Fruit fly (Drosophila melanogaster): ENCODE results near the gene dnt.
A peak's percentile ranks its signal among the peaks of the same experiment; 100 is the strongest.

dnt gene

DNA sequence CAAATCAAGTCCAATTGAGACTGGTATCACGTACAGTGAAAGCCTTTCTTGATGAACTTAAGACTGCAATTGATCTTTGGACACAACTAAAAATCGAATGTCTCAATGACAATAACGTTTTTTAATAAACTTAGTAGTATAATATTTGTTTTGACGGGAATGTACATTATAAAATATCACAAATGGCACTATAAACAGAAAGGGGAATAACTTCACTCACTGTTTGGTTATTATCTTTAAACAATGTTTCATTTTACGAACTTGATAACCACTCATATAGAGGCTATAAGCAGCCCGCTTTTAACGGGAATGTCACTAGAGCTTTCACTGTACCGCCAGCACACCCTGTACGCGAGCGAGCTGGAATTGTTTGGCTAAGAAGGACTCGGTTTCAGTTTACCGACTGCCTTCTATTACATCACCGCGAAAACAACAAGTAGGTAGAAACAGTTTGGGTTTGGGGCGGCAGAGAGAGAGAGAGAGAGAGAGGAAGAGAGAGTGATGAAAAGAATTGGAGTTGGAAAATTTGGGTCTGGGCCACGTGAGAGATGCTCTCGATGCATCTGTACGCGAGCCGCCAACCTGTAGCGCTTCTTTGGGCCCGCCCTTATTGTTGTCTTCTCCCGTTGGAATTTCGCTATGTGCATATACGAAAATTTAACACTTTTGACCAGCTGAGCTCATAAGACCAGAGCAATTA, 34.7 kb upstream of the dnt start (continued):
- TF ChIP-seq Drgx (GFP tag; IDR thresholded peaks at IDR 0.05) (0 out of 2 replicates have a peak, but pooled peaks have one; percentile 13), Atf-2 (GFP tag; optimal IDR thresholded peaks at IDR 0.05) (no peak), Elba2 (GFP tag; optimal IDR thresholded peaks at IDR 0.05) (no peak), CG3838 (GFP tag; optimal IDR thresholded peaks at IDR 0.05) (no peak), CG2712 (tag; optimal IDR thresholded peaks at IDR 0.05) (no peak), CG3847 (GFP tag; IDR thresholded peaks at IDR 0.05) (no peak), tgo (GFP tag; IDR thresholded peaks at IDR 0.05) (no peak), tup (GFP tag; optimal IDR thresholded peaks at IDR 0.05) (no peak), H2.0 (GFP tag; IDR thresholded peaks at IDR 0.05) (no peak), ro (GFP tag; IDR thresholded peaks at IDR 0.05) (no peak), gfzf (GFP tag; optimal IDR thresholded peaks at IDR 0.05) (no peak), Dll (GFP tag; IDR thresholded peaks at IDR 0.05; ENCODE audit: partially characterized antibody) (no peak), CG12299 (tag; optimal IDR thresholded peaks at IDR 0.05) (no peak), shn (GFP tag; optimal IDR thresholded peaks at IDR 0.05) (peak; percentile 16), Hmr (GFP tag; optimal IDR thresholded peaks at IDR 0.05) (peak; percentile 49), CG3726 (GFP tag; IDR thresholded peaks at IDR 0.05) (no peak), ewg (GFP tag; optimal IDR thresholded peaks at IDR 0.05) (no peak), hkb (optimal IDR thresholded peaks at IDR 0.05) (no peak), hkb (GFP tag; IDR thresholded peaks at IDR 0.05) (no peak), Scr (GFP tag; IDR thresholded peaks at IDR 0.05; ENCODE audit: partially characterized antibody) (no peak), slp2 (GFP tag; optimal IDR thresholded peaks at IDR 0.05) (no peak), emc (GFP tag; optimal IDR thresholded peaks at IDR 0.05) (no peak), CG6683 (GFP tag; optimal IDR thresholded peaks at IDR 0.05) (no peak), zfh1 (GFP tag; IDR thresholded peaks at IDR 0.05) (no peak), Adf1 (GFP tag; IDR thresholded peaks at IDR 0.05) (no peak), stc (GFP tag; IDR thresholded peaks at IDR 0.05) (no peak), CG17186 (GFP tag; optimal IDR thresholded peaks at IDR 0.05) (no peak), CG34422 (GFP tag; IDR thresholded peaks at IDR 0.05) (no peak), fd64A (GFP tag; optimal IDR thresholded peaks at IDR 0.05) (no peak), en (GFP tag; optimal IDR thresholded peaks at IDR 0.05) (no peak), CG6689 (GFP tag; IDR thresholded peaks at IDR 0.05) (no peak), CG31441 (GFP tag; IDR thresholded peaks at IDR 0.05) (no peak), HLHmδ (GFP tag; optimal IDR thresholded peaks at IDR 0.05) (no peak), kay (GFP tag; optimal IDR thresholded peaks at IDR 0.05) (no peak), da (GFP tag; optimal IDR thresholded peaks at IDR 0.05) (no peak), scrt (GFP tag; optimal IDR thresholded peaks at IDR 0.05) (peak; percentile 81), ttk (GFP tag; IDR thresholded peaks at IDR 0.05) (no peak), CG4404 (GFP tag; IDR thresholded peaks at IDR 0.05) (no peak), CG17829 (tag; optimal IDR thresholded peaks at IDR 0.05) (no peak), E2f2 (GFP tag; IDR thresholded peaks at IDR 0.05) (no peak), so (GFP tag; IDR thresholded peaks at IDR 0.05) (no peak), grn (GFP tag; optimal IDR thresholded peaks at IDR 0.05) (no peak), pb (GFP tag; optimal IDR thresholded peaks at IDR 0.05) (no peak), CG11093 (GFP tag; IDR thresholded peaks at IDR 0.05) (no peak), Dfd (GFP tag; optimal IDR thresholded peaks at IDR 0.05) (no peak), CG16779 (GFP tag; IDR thresholded peaks at IDR 0.05) (no peak), CG7745 (tag; optimal IDR thresholded peaks at IDR 0.05) (no peak), pfk (GFP tag; optimal IDR thresholded peaks at IDR 0.05) (no peak), ems (GFP tag; optimal IDR thresholded peaks at IDR 0.05) (no peak), D19B (GFP tag; optimal IDR thresholded peaks at IDR 0.05) (peak; percentile 3), BEAF-32 (GFP tag; optimal IDR thresholded peaks at IDR 0.05) (no peak), Neu2 (GFP tag; optimal IDR thresholded peaks at IDR 0.05; ENCODE audit: borderline replicate concordance) (no peak)

Data from whole organism, embryonic.